Worm (Caenorhabditis elegans): ENCODE results near the gene T04F3.4.

DNA sequence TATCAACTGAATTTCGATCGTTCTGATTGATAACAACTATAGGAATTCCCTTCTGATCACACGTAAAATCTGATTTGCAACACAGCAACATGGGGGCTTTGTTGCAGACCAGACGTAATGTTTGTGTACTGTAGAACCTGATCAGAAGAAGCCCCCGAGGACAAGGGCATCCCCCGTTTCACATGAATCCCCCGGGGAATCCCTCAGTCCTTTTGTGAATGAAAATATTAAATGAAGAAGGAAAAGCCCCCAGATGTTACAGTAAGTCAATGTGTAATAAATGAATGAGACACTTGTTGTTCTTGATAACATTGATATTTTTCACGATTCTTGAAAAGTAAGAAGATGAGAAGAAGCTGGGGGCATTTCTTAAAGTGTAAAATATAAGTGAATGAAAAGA lies 31.3 kb upstream of the T04F3.4 start:
- TF ChIP-seq unc-62 (GFP tag; optimal IDR thresholded peaks at IDR 0.05) (no peak), pha-4 (tag; optimal IDR thresholded peaks at IDR 0.05) (no peak), elt-2 (tag; optimal IDR thresholded peaks at IDR 0.05) (no peak), fkh-10 (GFP tag; optimal IDR thresholded peaks at IDR 0.05) (no peak), unc-39 (tag; optimal IDR thresholded peaks at IDR 0.05) (no peak), nhr-237 (tag; optimal IDR thresholded peaks at IDR 0.05) (no peak), snpc-4 (tag; optimal IDR thresholded peaks at IDR 0.05) (no peak)

All from whole organism, L3 larva.